Worm (Caenorhabditis elegans): Measurements from ENCODE around the gene C01G10.10.

ce11 chrV:15072738-15073137 lies 9.5 kb downstream of the C01G10.10 start:
- TF ChIP-seq aly-2 (tag; optimal IDR thresholded peaks at IDR 0.05) (no peak), nhr-67 (tag; optimal IDR thresholded peaks at IDR 0.05) (no peak), ama-1 (optimal IDR thresholded peaks at IDR 0.05) (no peak), unc-62 (GFP tag; optimal IDR thresholded peaks at IDR 0.05) (no peak), egl-27 (tag; optimal IDR thresholded peaks at IDR 0.05) (no peak), ceh-82 (tag; optimal IDR thresholded peaks at IDR 0.05) (no peak), nhr-77 (tag; optimal IDR thresholded peaks at IDR 0.05) (no peak), elt-1 (tag; optimal IDR thresholded peaks at IDR 0.05) (no peak), nhr-11 (tag; optimal IDR thresholded peaks at IDR 0.05) (no peak), tbx-2 (tag; optimal IDR thresholded peaks at IDR 0.05) (no peak), pqm-1 (tag; optimal IDR thresholded peaks at IDR 0.05) (no peak)
